Worm (Caenorhabditis elegans) whole organism, L1 larva: ENCODE measurements around the gene sid-1.

Experiments
- F16B12.6 ChIP-seq: fragments of 150-350 bp; optimal IDR thresholded peaks from 2 replicates; lab custom pipeline; 2014; ENCODE audit warnings: missing biosample characterization, missing genetic modification characterization
- aha-1 ChIP-seq: fragments of 150-350 bp; optimal IDR thresholded peaks from 2 replicates; lab custom pipeline; 2014; ENCODE audit warnings: missing biosample characterization, missing genetic modification characterization
- ceh-8 ChIP-seq: fragments of 200-800 bp; sonication (Bioruptor generic); optimal IDR thresholded peaks from 2 replicates; lab custom pipeline; 2018; ENCODE audit warnings: mild to moderate bottlenecking, missing genetic modification characterization, moderate library complexity, missing compliant biosample characterization
- ceh-82 ChIP-seq, 3 experiments: fragments of 150-350 bp in 1 of 3; sonication (generic microtip) in 2 of 3; optimal IDR thresholded peaks; 2 replicates each; lab custom pipeline; 2014 to 2017; ENCODE audit warnings: missing biosample characterization in 3 of 3, missing genetic modification characterization in 3 of 3
- egl-13 ChIP-seq: sonication (generic microtip); optimal IDR thresholded peaks from 2 replicates; lab custom pipeline; 2016; ENCODE audit warnings: missing genotype, missing genetic modification reagents, missing genetic modification characterization, missing compliant biosample characterization
- isw-1 ChIP-seq: fragments of 200-800 bp; sonication (Bioruptor generic); IDR thresholded peaks from 2 replicates; pipeline ENCODE4 v1.3.6; 2022; ENCODE audit warnings: missing genetic modification characterization, missing compliant biosample characterization
- lir-3 ChIP-seq: sonication (generic microtip); optimal IDR thresholded peaks from 2 replicates; lab custom pipeline; 2016; ENCODE audit warnings: mild to moderate bottlenecking, missing genetic modification characterization, moderate library complexity, missing compliant biosample characterization; ENCODE audit not compliant: poor library complexity
- mep-1 ChIP-seq: fragments of 150-350 bp; optimal IDR thresholded peaks from 2 replicates; lab custom pipeline; 2014; ENCODE audit warnings: missing biosample characterization, missing genetic modification characterization
- nhr-47 ChIP-seq: sonication (generic microtip); optimal IDR thresholded peaks from 2 replicates; lab custom pipeline; 2016; ENCODE audit warnings: mild to moderate bottlenecking, missing genetic modification characterization, moderate library complexity, missing compliant biosample characterization
- nhr-76 ChIP-seq: sonication (generic microtip); optimal IDR thresholded peaks from 2 replicates; lab custom pipeline; 2017; ENCODE audit warnings: missing biosample characterization, missing genetic modification characterization
- unc-62 ChIP-seq: fragments of 150-350 bp; optimal IDR thresholded peaks from 2 replicates; lab custom pipeline; 2014; ENCODE audit warnings: missing biosample characterization, missing genetic modification reagents, missing genetic modification characterization

ce11 chrV:5080853-5081338, 38.9 kb upstream of the sid-1 start, which contains the start of gene Y58A7A.3:
- no peak for TF ChIP-seq unc-62 (GFP tag; lab: Kevin White, UChicago)
- peak in 2 of 3 experiments; percentile 12 to 71 for TF ChIP-seq ceh-82 (tag; optimal IDR thresholded peaks at IDR 0.05; lab: Kevin White, UChicago)
- TF ChIP-seq F16B12.6 (tag; lab: Kevin White, UChicago): peak; percentile 20
- no peak for TF ChIP-seq egl-13 (tag; lab: Kevin White, UChicago)
- no peak for TF ChIP-seq nhr-76 (tag; lab: Kevin White, UChicago)
- peak; percentile 35; the same call in 1 of the 2 replicates for TF ChIP-seq isw-1 (GFP tag; lab: Robert Waterston, UW)
- TF ChIP-seq mep-1 (tag; lab: Kevin White, UChicago): peak; percentile 20
- no peak for TF ChIP-seq lir-3 (tag; lab: Kevin White, UChicago)
- no peak for TF ChIP-seq ceh-8 (GFP tag; lab: Kevin White, UChicago)
- TF ChIP-seq nhr-47: peak; percentile 31
- no peak for TF ChIP-seq aha-1 (tag; lab: Kevin White, UChicago)
